Worm (Caenorhabditis elegans) whole organism, early embryonic: ENCODE data around the gene dcr-1.

ENCODE experiments used
- B0310.2 ChIP-seq: sonication (generic microtip); optimal IDR thresholded peaks from 2 replicates; lab custom pipeline; 2016; ENCODE audit warnings: mild to moderate bottlenecking, missing genetic modification characterization, missing compliant biosample characterization
- F13C5.2 ChIP-seq: sonication (generic microtip); optimal IDR thresholded peaks from 2 replicates; lab custom pipeline; 2017; ENCODE audit warnings: mild to moderate bottlenecking, missing genetic modification characterization, inconsistent platforms, missing compliant biosample characterization
- aly-1 ChIP-seq: sonication (generic microtip); optimal IDR thresholded peaks from 2 replicates; lab custom pipeline; 2016; ENCODE audit warnings: missing genetic modification characterization, missing compliant biosample characterization
- ama-1 ChIP-seq: fragments of 150-350 bp; optimal IDR thresholded peaks from 2 replicates; lab custom pipeline; 2014
- ceh-13 ChIP-seq: fragments of 200-800 bp; sonication (Bioruptor generic); optimal IDR thresholded peaks from 2 replicates; lab custom pipeline; 2018; ENCODE audit warnings: mild to moderate bottlenecking, missing genetic modification characterization, missing compliant biosample characterization
- ceh-36 ChIP-seq: sonication (generic microtip); optimal IDR thresholded peaks from 2 replicates; lab custom pipeline; 2016; ENCODE audit warnings: missing genetic modification characterization, inconsistent platforms, missing compliant biosample characterization
- ets-7 ChIP-seq: sonication (generic microtip); optimal IDR thresholded peaks from 2 replicates; lab custom pipeline; 2016; ENCODE audit warnings: missing genotype, missing genetic modification characterization, missing compliant biosample characterization
- flt-1 ChIP-seq: fragments of 200-800 bp; sonication (Bioruptor generic); IDR thresholded peaks from 2 replicates; pipeline ENCODE4 v1.3.6; 2022; ENCODE audit warnings: missing genetic modification characterization, missing compliant biosample characterization
- hmbx-1 ChIP-seq: sonication (generic microtip); optimal IDR thresholded peaks from 2 replicates; lab custom pipeline; 2016; ENCODE audit warnings: mild to moderate bottlenecking, missing genetic modification characterization, missing compliant biosample characterization
- hmg-4 ChIP-seq: fragments of 200-800 bp; sonication (Bioruptor generic); optimal IDR thresholded peaks from 2 replicates; lab custom pipeline; 2018; ENCODE audit warnings: mild to moderate bottlenecking, missing genetic modification characterization, missing compliant biosample characterization
- hnd-1 ChIP-seq: sonication (generic microtip); optimal IDR thresholded peaks from 2 replicates; lab custom pipeline; 2016; ENCODE audit warnings: missing genetic modification characterization, missing compliant biosample characterization
- pes-1 ChIP-seq: fragments of 200-800 bp; sonication (Bioruptor generic); IDR thresholded peaks from 2 replicates; pipeline ENCODE4 v1.3.6; 2022; ENCODE audit warnings: missing genetic modification reagents, missing genetic modification characterization, missing compliant biosample characterization
- scrt-1 ChIP-seq: fragments of 200-800 bp; sonication (Bioruptor generic); IDR thresholded peaks from 2 replicates; pipeline ENCODE4 v1.3.6; 2022; ENCODE audit warnings: missing genetic modification characterization, missing compliant biosample characterization
- sea-1 ChIP-seq: fragments of 200-800 bp; sonication (Bioruptor generic); conservative IDR thresholded peaks from 2 replicates; pipeline ENCODE4 v1.3.6; 2022; ENCODE audit warnings: missing genetic modification characterization, missing compliant biosample characterization
- tbx-11 ChIP-seq: fragments of 200-800 bp; sonication (Bioruptor generic); IDR thresholded peaks from 2 replicates; pipeline ENCODE4 v1.3.6; 2022; ENCODE audit warnings: missing genetic modification characterization, missing compliant biosample characterization
- tbx-37 ChIP-seq: fragments of 200-800 bp; sonication (Bioruptor generic); conservative IDR thresholded peaks from 2 replicates; pipeline ENCODE4 v1.3.6; 2022; ENCODE audit warnings: missing genetic modification reagents, missing genetic modification characterization, missing compliant biosample characterization
- tra-4 ChIP-seq: sonication (generic microtip); optimal IDR thresholded peaks from 2 replicates; lab custom pipeline; 2017; ENCODE audit warnings: missing genetic modification characterization, missing compliant biosample characterization

The dcr-1 gene

DNA sequence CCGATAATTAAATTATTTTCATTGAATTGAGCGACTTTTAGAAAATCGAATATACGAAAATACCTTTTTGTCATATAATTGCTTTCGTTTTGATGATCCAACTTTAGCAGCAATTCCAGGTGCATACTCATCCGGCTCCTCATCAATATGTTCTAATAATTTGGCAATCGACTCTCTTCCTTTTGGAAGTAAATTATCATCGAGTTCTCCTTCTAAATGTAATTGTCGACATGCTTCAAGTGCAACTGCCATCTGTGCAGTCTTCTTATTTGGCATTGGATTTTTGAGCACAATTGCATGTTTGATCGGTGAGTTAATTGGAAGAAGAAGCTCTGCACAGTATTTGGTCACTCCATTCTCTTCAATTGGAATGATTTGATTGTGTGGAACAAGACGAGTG, 2.9 kb downstream of the dcr-1 start:
- no peak for TF ChIP-seq tbx-37 (GFP tag; lab: Robert Waterston, UW)
- TF ChIP-seq B0310.2 (tag; lab: Kevin White, UChicago): no peak
- no peak for TF ChIP-seq tbx-11 (GFP tag; lab: Robert Waterston, UW)
- no peak for TF ChIP-seq flt-1 (GFP tag; lab: Robert Waterston, UW)
- TF ChIP-seq tra-4 (tag; lab: Kevin White, UChicago): no peak
- TF ChIP-seq pes-1 (GFP tag; lab: Robert Waterston, UW): no peak
- TF ChIP-seq ets-7 (tag; lab: Kevin White, UChicago): no peak
- TF ChIP-seq hmg-4 (GFP tag; lab: Kevin White, UChicago): no peak
- no peak for TF ChIP-seq F13C5.2 (tag; lab: Kevin White, UChicago)
- no peak for TF ChIP-seq ama-1 (lab: Kevin White, UChicago)
- no peak for TF ChIP-seq scrt-1 (GFP tag; lab: Robert Waterston, UW)
- no peak for TF ChIP-seq aly-1
- no peak for TF ChIP-seq ceh-13 (GFP tag; lab: Kevin White, UChicago)
- TF ChIP-seq hmbx-1 (tag; lab: Kevin White, UChicago): no peak
- TF ChIP-seq ceh-36: no peak
- no peak for TF ChIP-seq hnd-1 (tag; lab: Kevin White, UChicago)
- no peak for TF ChIP-seq sea-1 (GFP tag; lab: Robert Waterston, UW)

DNA sequence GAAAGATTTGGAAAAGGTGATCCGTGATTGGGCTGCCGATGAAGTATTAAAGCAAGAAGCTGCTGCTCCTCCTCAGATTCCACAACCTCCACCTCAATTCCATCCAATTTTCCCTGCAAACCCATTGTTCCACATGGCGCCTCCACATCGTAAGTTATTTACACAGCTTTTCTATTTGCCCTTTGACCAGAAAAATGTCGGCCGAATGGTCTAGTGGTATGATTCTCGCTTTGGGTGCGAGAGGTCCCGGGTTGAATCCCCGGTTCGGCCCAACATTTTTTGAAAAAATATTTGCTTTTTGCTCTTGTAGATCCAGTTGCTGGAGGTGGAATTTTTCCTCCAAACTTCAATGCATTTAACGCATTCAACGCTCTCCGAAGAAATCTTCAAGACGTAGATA, 10.9 kb downstream of the dcr-1 start:
- TF ChIP-seq aly-1 (no peak), scrt-1 (GFP tag; lab: Robert Waterston, UW) (0 out of 2 replicates have a peak, but pooled peaks have one; percentile 8), hnd-1 (tag; lab: Kevin White, UChicago) (no peak)

DNA sequence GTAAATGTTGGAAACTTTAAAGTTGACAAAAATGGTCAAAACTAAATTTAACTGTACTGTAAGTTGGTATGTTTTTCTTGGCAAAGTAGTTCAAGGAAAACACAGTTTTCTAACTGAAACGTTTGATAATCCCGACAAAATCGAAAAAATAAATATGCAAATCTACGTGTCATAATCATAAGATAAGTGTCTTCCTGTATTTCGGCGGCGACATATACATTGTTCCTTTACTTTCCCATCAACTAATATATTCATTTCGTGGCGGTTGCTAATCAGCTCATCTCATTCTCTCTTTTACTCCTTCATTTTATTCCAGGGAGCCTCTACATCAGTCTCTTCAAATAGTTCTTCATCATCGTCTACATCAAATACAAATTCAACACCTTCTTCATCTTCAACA, 12.3 kb downstream of the dcr-1 start:
- TF ChIP-seq ceh-36 (no peak), flt-1 (GFP tag; lab: Robert Waterston, UW) (no peak), scrt-1 (GFP tag; lab: Robert Waterston, UW) (no peak), ceh-13 (GFP tag; lab: Kevin White, UChicago) (no peak), aly-1 (no peak), ets-7 (tag; lab: Kevin White, UChicago) (no peak), hmbx-1 (tag; lab: Kevin White, UChicago) (no peak), hnd-1 (tag; lab: Kevin White, UChicago) (no peak), pes-1 (GFP tag; lab: Robert Waterston, UW) (no peak), tbx-11 (GFP tag; lab: Robert Waterston, UW) (no peak), sea-1 (GFP tag; lab: Robert Waterston, UW) (no peak), F13C5.2 (tag; lab: Kevin White, UChicago) (no peak), B0310.2 (tag; lab: Kevin White, UChicago) (no peak), tbx-37 (GFP tag; lab: Robert Waterston, UW) (no peak), hmg-4 (GFP tag; lab: Kevin White, UChicago) (no peak), tra-4 (tag; lab: Kevin White, UChicago) (no peak), ama-1 (lab: Kevin White, UChicago) (no peak)

DNA sequence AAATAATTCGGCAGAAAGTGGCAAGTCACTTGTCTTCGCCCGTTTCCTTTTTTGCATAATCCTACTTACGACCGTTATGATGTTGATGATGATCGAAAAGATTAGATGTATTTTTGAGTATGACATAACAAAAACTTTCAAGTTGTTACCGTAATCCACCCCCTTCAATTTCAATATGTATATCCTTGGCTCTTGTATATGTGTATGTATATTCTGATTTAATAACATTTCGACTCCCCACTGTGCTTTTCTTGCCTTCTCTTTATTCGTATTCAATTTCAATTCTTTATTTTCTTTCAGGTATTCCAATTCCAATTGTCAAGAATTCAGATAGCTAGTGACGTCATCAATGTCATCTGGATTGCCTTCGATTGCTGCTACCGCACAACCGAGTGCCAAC, 13.1 kb downstream of the dcr-1 start, which contains the start of gene pros-1:
pros-1 (plus strand) TSS at position 301 of the 400 bp plus-strand sequence.
- TF ChIP-seq tbx-37 (GFP tag; lab: Robert Waterston, UW) (no peak), scrt-1 (GFP tag; lab: Robert Waterston, UW) (no peak), B0310.2 (tag; lab: Kevin White, UChicago) (no peak), sea-1 (GFP tag; lab: Robert Waterston, UW) (no peak), hnd-1 (tag; lab: Kevin White, UChicago) (no peak), tbx-11 (GFP tag; lab: Robert Waterston, UW) (no peak)

DNA sequence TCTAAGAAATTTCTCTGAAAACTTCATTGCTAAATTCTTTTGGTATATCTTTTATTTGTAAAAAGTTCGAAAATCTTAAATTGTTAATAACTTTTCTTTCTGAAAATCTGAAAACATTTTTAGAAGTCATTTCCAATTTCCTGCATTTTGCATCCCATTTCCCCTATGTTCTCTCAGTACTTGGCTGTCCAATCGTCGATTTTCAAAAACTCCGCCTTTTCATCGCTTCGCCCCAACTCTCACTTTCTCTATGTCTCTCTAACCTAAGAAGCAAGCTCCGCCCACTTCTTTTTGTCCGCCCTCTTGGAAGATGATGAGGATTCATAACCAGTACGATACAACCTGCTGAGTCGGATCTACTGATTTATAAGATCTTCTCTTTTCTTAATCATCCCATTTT, 15.0 kb downstream of the dcr-1 start:
- TF ChIP-seq flt-1 (GFP tag; lab: Robert Waterston, UW) (no peak), tra-4 (tag; lab: Kevin White, UChicago) (no peak), ceh-36 (no peak), pes-1 (GFP tag; lab: Robert Waterston, UW) (no peak), F13C5.2 (tag; lab: Kevin White, UChicago) (no peak), sea-1 (GFP tag; lab: Robert Waterston, UW) (no peak), aly-1 (no peak), scrt-1 (GFP tag; lab: Robert Waterston, UW) (no peak), hnd-1 (tag; lab: Kevin White, UChicago) (no peak), hmbx-1 (tag; lab: Kevin White, UChicago) (no peak), hmg-4 (GFP tag; lab: Kevin White, UChicago) (no peak), ets-7 (tag; lab: Kevin White, UChicago) (no peak), tbx-37 (GFP tag; lab: Robert Waterston, UW) (no peak), ceh-13 (GFP tag; lab: Kevin White, UChicago) (no peak)

DNA sequence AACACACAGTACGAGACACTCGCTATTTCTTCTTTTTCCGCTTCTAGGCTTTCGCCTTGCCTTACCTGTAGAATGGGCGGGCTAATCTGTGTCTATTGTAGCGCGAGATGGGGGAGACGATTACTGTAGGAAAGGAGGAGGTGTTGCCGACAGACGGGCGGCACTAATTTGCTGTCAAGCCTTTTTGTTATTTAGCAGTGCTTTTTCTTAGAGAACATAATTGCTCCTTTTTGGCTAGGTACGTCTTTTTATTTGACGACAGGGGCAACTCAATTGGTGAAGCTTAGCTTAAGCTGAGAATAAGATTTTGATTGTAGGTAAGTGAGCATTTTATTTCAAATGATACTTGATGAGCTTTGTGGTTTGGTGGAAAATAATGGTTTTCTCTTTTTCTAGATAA, 16.4 kb downstream of the dcr-1 start:
- TF ChIP-seq hnd-1 (tag; lab: Kevin White, UChicago) (no peak), tbx-37 (GFP tag; lab: Robert Waterston, UW) (no peak), scrt-1 (GFP tag; lab: Robert Waterston, UW) (no peak), pes-1 (GFP tag; lab: Robert Waterston, UW) (no peak), hmbx-1 (tag; lab: Kevin White, UChicago) (no peak), ceh-36 (no peak), B0310.2 (tag; lab: Kevin White, UChicago) (no peak), ceh-13 (GFP tag; lab: Kevin White, UChicago) (no peak), aly-1 (no peak), sea-1 (GFP tag; lab: Robert Waterston, UW) (no peak), F13C5.2 (tag; lab: Kevin White, UChicago) (no peak), flt-1 (GFP tag; lab: Robert Waterston, UW) (no peak)

DNA sequence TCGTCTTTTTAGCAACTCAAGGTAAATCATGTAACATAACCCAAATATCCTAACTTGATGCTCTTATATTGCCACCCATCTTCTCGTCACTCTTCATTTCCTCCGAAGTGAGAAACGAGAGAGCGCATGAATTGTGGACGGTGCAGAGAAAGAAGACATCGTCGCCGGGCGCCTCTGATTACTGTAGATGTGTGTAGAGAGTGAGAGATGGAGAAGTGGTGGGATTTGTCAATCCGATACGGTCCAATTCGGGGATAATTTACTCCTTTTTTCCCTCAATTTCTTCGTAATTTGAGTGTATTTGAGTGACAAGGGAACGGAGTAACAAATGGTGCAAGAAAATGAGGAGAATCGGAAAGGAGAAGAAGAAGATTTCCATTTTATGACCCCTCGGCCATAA, 19.0 kb downstream of the dcr-1 start:
- TF ChIP-seq scrt-1 (GFP tag; lab: Robert Waterston, UW): no peak
- TF ChIP-seq tbx-37 (GFP tag; lab: Robert Waterston, UW): no peak
- no peak for TF ChIP-seq flt-1 (GFP tag; lab: Robert Waterston, UW)
- no peak for TF ChIP-seq F13C5.2 (tag; lab: Kevin White, UChicago)
- TF ChIP-seq aly-1: no peak
- TF ChIP-seq ama-1 (lab: Kevin White, UChicago): no peak
- no peak for TF ChIP-seq ets-7 (tag; lab: Kevin White, UChicago)
- no peak for TF ChIP-seq ceh-36
